Worm (Caenorhabditis elegans) whole organism, L4 larva: ENCODE measurements around the gene srt-28.

Experiments
- D1046.2 ChIP-seq: fragments of 200-800 bp; sonication (Bioruptor generic); IDR thresholded peaks from 2 replicates; pipeline ENCODE4 v1.3.6; 2022; ENCODE audit warnings: missing genetic modification characterization, missing compliant biosample characterization
- F26F4.8 ChIP-seq: fragments of 200-800 bp; sonication (Bioruptor generic); conservative IDR thresholded peaks from 2 replicates; pipeline ENCODE4 v1.3.6; 2022; ENCODE audit warnings: missing genetic modification characterization, missing compliant biosample characterization
- T26A8.4 ChIP-seq: fragments of 200-800 bp; sonication (Bioruptor generic); IDR thresholded peaks from 2 replicates; pipeline ENCODE4 v1.3.6; 2022; ENCODE audit warnings: missing genetic modification characterization, missing compliant biosample characterization
- Y105C5A.15 ChIP-seq: fragments of 200-800 bp; sonication (Bioruptor generic); IDR thresholded peaks from 2 replicates; pipeline ENCODE4 v1.3.6; 2022; ENCODE audit warnings: missing genetic modification characterization, missing compliant biosample characterization
- Y48G9A.11 ChIP-seq: fragments of 200-800 bp; sonication (Bioruptor generic); IDR thresholded peaks from 2 replicates; pipeline ENCODE4 v1.3.6; 2022; ENCODE audit warnings: missing genetic modification reagents, missing genetic modification characterization, missing compliant biosample characterization
- Y75B8A.6 ChIP-seq: fragments of 200-800 bp; sonication (Bioruptor generic); IDR thresholded peaks from 2 replicates; pipeline ENCODE4 v1.3.6; 2022; ENCODE audit warnings: missing genetic modification reagents, missing genetic modification characterization, missing compliant biosample characterization
- arid-1 ChIP-seq: fragments of 200-800 bp; sonication (Bioruptor generic); conservative IDR thresholded peaks from 2 replicates; pipeline ENCODE4 v1.3.6; 2022; ENCODE audit warnings: missing genetic modification reagents, missing genetic modification characterization, missing compliant biosample characterization
- attf-4 ChIP-seq: sonication (generic microtip); optimal IDR thresholded peaks from 3 replicates; lab custom pipeline; 2017; ENCODE audit warnings: missing biosample characterization, missing genetic modification characterization
- ceh-82 ChIP-seq: sonication (generic microtip); optimal IDR thresholded peaks from 2 replicates; lab custom pipeline; 2017; ENCODE audit warnings: missing biosample characterization, missing genetic modification characterization
- ctbp-1 ChIP-seq: fragments of 200-800 bp; sonication (Bioruptor generic); IDR thresholded peaks from 2 replicates; pipeline ENCODE4 v1.3.6; 2022; ENCODE audit warnings: missing genetic modification reagents, missing genetic modification characterization, missing compliant biosample characterization
- daf-16 ChIP-seq, 3 experiments: sonication (generic microtip); optimal IDR thresholded peaks; 2 replicates each; lab custom pipeline; 2016 to 2017; ENCODE audit warnings: missing genetic modification characterization in 3 of 3, missing genetic modification reagents in 3 of 3, mild to moderate bottlenecking in 2 of 3, missing compliant biosample characterization in 2 of 3, missing biosample characterization in 1 of 3, moderate library complexity in 1 of 3
- dmd-6 ChIP-seq: fragments of 200-800 bp; sonication (Bioruptor generic); IDR thresholded peaks from 2 replicates; pipeline ENCODE4 v1.3.6; 2022; ENCODE audit warnings: missing genetic modification reagents, missing genetic modification characterization, missing compliant biosample characterization
- dmd-8 ChIP-seq: fragments of 200-800 bp; sonication (Bioruptor generic); IDR thresholded peaks from 2 replicates; pipeline ENCODE4 v1.3.6; 2022; ENCODE audit warnings: missing genetic modification characterization, missing compliant biosample characterization
- dve-1 ChIP-seq: sonication (generic microtip); optimal IDR thresholded peaks from 2 replicates; lab custom pipeline; 2017; ENCODE audit warnings: antibody characterized with exemption, mild to moderate bottlenecking, missing genetic modification characterization, missing compliant biosample characterization; ENCODE audit not compliant: insufficient read depth
- egl-27 ChIP-seq: sonication (generic microtip); optimal IDR thresholded peaks from 3 replicates; lab custom pipeline; 2017; ENCODE audit warnings: missing biosample characterization, missing genetic modification reagents, missing genetic modification characterization
- egl-43 ChIP-seq: fragments of 200-800 bp; sonication (Bioruptor generic); IDR thresholded peaks from 2 replicates; pipeline ENCODE4 v1.3.6; 2022; ENCODE audit warnings: missing genetic modification reagents, missing genetic modification characterization, missing compliant biosample characterization
- fkh-10 ChIP-seq: fragments of 150-350 bp; optimal IDR thresholded peaks from 2 replicates; lab custom pipeline; 2014; ENCODE audit warnings: missing biosample characterization, missing genetic modification reagents, missing genetic modification characterization
- hlh-30 ChIP-seq: sonication (generic microtip); optimal IDR thresholded peaks from 2 replicates; lab custom pipeline; 2017; ENCODE audit warnings: antibody characterized with exemption, mild to moderate bottlenecking, missing genetic modification characterization, missing compliant biosample characterization; ENCODE audit not compliant: insufficient read depth
- hmg-1.1 ChIP-seq: fragments of 200-800 bp; sonication (Bioruptor generic); IDR thresholded peaks from 2 replicates; pipeline ENCODE4 v1.3.6; 2022; ENCODE audit warnings: missing genetic modification reagents, missing genetic modification characterization, missing compliant biosample characterization
- lin-1 ChIP-seq: fragments of 200-800 bp; sonication (Bioruptor generic); IDR thresholded peaks from 2 replicates; pipeline ENCODE4 v1.3.6; 2022; ENCODE audit warnings: missing genetic modification reagents, missing genetic modification characterization, missing compliant biosample characterization
- lin-13 ChIP-seq: fragments of 150-350 bp; optimal IDR thresholded peaks from 2 replicates; lab custom pipeline; 2014; ENCODE audit warnings: missing biosample characterization, missing genetic modification reagents, missing genetic modification characterization
- lin-15B ChIP-seq: fragments of 150-350 bp; sonication (generic microtip); optimal IDR thresholded peaks from 3 replicates; lab custom pipeline; 2014; ENCODE audit warnings: missing biosample characterization, missing genetic modification characterization
- lin-38 ChIP-seq: fragments of 200-800 bp; sonication (Bioruptor generic); IDR thresholded peaks from 2 replicates; pipeline ENCODE4 v1.3.6; 2022; ENCODE audit warnings: missing genetic modification reagents, missing genetic modification characterization, missing compliant biosample characterization
- lir-3 ChIP-seq: sonication (generic microtip); optimal IDR thresholded peaks from 2 replicates; lab custom pipeline; 2016; ENCODE audit warnings: mild to moderate bottlenecking, missing genetic modification characterization, missing compliant biosample characterization
- lsy-2 ChIP-seq, 2 experiments: fragments of 150-350 bp in 1 of 2; sonication (generic microtip) in 1 of 2; optimal IDR thresholded peaks; 2 replicates each; lab custom pipeline; 2014 to 2017; ENCODE audit warnings: missing biosample characterization in 2 of 2, missing genetic modification characterization in 2 of 2
- madf-5 ChIP-seq, 2 experiments: fragments of 200-800 bp; sonication (Bioruptor generic); IDR thresholded peaks; 2 replicates each; pipeline ENCODE4 v1.3.6; 2022; ENCODE audit warnings: missing compliant biosample characterization in 2 of 2, missing genetic modification characterization in 2 of 2
- madf-9 ChIP-seq: fragments of 200-800 bp; sonication (Bioruptor generic); conservative IDR thresholded peaks from 2 replicates; pipeline ENCODE4 v1.3.6; 2022; ENCODE audit warnings: missing genetic modification reagents, missing genetic modification characterization, missing compliant biosample characterization
- mdt-29 ChIP-seq: fragments of 200-800 bp; sonication (Bioruptor generic); IDR thresholded peaks from 2 replicates; pipeline ENCODE4 v1.3.6; 2022; ENCODE audit warnings: missing genetic modification reagents, missing genetic modification characterization, missing compliant biosample characterization
- mep-1 ChIP-seq: fragments of 150-350 bp; sonication (generic microtip); optimal IDR thresholded peaks from 3 replicates; lab custom pipeline; 2014; ENCODE audit warnings: missing biosample characterization, missing genetic modification characterization
- mes-2 ChIP-seq: sonication (generic microtip); optimal IDR thresholded peaks from 2 replicates; lab custom pipeline; 2016; ENCODE audit warnings: missing genotype, mild to moderate bottlenecking, missing genetic modification characterization, missing compliant biosample characterization; ENCODE audit not compliant: poor library complexity, severe bottlenecking
- mxl-3 ChIP-seq: fragments of 200-800 bp; sonication (Bioruptor generic); optimal IDR thresholded peaks from 2 replicates; lab custom pipeline; 2018; ENCODE audit warnings: mild to moderate bottlenecking, missing genetic modification characterization, missing compliant biosample characterization
- nhr-28 ChIP-seq: fragments of 150-350 bp; optimal IDR thresholded peaks from 2 replicates; lab custom pipeline; 2014; ENCODE audit warnings: missing biosample characterization, missing genetic modification characterization
- nhr-42 ChIP-seq: fragments of 200-800 bp; sonication (Bioruptor generic); IDR thresholded peaks from 2 replicates; pipeline ENCODE4 v1.3.6; 2022; ENCODE audit warnings: missing genetic modification characterization, missing compliant biosample characterization
- nhr-6 ChIP-seq: fragments of 150-350 bp; optimal IDR thresholded peaks from 2 replicates; lab custom pipeline; 2014; ENCODE audit warnings: missing biosample characterization, missing genetic modification characterization
- pha-4 ChIP-seq, 2 experiments: fragments of 150-350 bp in 1 of 2; fragments of 200-800 bp in 1 of 2; sonication (Bioruptor generic) in 1 of 2; IDR thresholded peaks in 1 of 2; optimal IDR thresholded peaks in 1 of 2; 2 replicates each; pipeline versions ENCODE4 v1.3.6 to Lab custom; 2014 to 2022; ENCODE audit warnings: missing genetic modification characterization in 2 of 2, missing genetic modification reagents in 2 of 2, missing biosample characterization in 1 of 2, missing compliant biosample characterization in 1 of 2
- php-3 ChIP-seq: fragments of 200-800 bp; sonication (Bioruptor generic); IDR thresholded peaks from 2 replicates; pipeline ENCODE4 v1.3.6; 2022; ENCODE audit warnings: missing genetic modification reagents, missing genetic modification characterization, missing compliant biosample characterization
- rbr-2 ChIP-seq: sonication (generic microtip); optimal IDR thresholded peaks from 2 replicates; lab custom pipeline; 2016; ENCODE audit warnings: missing genotype, missing genetic modification characterization, missing compliant biosample characterization
- set-16 ChIP-seq: fragments of 200-800 bp; sonication (Bioruptor generic); IDR thresholded peaks from 2 replicates; pipeline ENCODE4 v1.3.6; 2022; ENCODE audit warnings: missing genetic modification reagents, missing genetic modification characterization, missing compliant biosample characterization
- snpc-1.2 ChIP-seq: fragments of 200-800 bp; sonication (Bioruptor generic); IDR thresholded peaks from 2 replicates; pipeline ENCODE4 v1.3.6; 2022; ENCODE audit warnings: missing genetic modification reagents, missing genetic modification characterization, missing compliant biosample characterization
- unc-130 ChIP-seq: sonication (generic microtip); optimal IDR thresholded peaks from 2 replicates; lab custom pipeline; 2016; ENCODE audit warnings: missing genetic modification reagents, missing genetic modification characterization, missing compliant biosample characterization
- vab-7 ChIP-seq: fragments of 200-800 bp; sonication (Bioruptor generic); IDR thresholded peaks from 2 replicates; pipeline ENCODE4 v1.3.6; 2022; ENCODE audit warnings: missing genetic modification reagents, missing genetic modification characterization, missing compliant biosample characterization
- zfp-2 ChIP-seq: sonication (generic microtip); optimal IDR thresholded peaks from 2 replicates; lab custom pipeline; 2016; ENCODE audit warnings: mild to moderate bottlenecking, missing genetic modification characterization, missing compliant biosample characterization
- zfp-3 ChIP-seq: fragments of 200-800 bp; sonication (Bioruptor generic); conservative IDR thresholded peaks from 2 replicates; pipeline ENCODE4 v1.3.6; 2022; ENCODE audit warnings: missing genetic modification reagents, missing genetic modification characterization, missing compliant biosample characterization
- ztf-11 ChIP-seq: fragments of 150-350 bp; optimal IDR thresholded peaks from 2 replicates; lab custom pipeline; 2014; ENCODE audit warnings: missing biosample characterization, missing genetic modification characterization
- ztf-7 ChIP-seq: fragments of 150-350 bp; optimal IDR thresholded peaks from 2 replicates; lab custom pipeline; 2014; ENCODE audit warnings: missing biosample characterization, missing genetic modification characterization

The srt-28 gene

DNA sequence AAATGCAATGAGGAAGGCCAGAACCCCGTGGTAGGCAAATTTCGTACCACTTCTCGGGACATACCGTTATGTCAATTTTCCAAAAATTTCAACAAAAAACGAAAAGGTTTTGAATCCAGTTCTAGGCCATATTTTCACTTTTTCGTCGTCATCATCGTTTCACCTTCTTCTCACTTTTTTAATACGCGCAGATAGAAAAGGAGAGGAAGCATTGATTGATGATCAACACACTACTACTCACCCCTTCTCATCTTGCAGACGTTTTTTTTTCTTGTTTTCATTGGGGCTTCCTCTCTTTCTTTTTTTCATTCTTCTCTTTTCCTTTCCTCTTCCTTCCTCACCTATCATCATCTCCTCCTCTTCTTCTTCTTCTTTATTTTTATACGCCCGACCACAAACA is 37.7 kb downstream of the srt-28 start:
- TF ChIP-seq dve-1 (tag; lab: Kevin White, UChicago), result no peak
- no peak for TF ChIP-seq zfp-3 (GFP tag; lab: Robert Waterston, UW)
- TF ChIP-seq set-16 (GFP tag; lab: Robert Waterston, UW), result no peak
- peak; percentile 37 for TF ChIP-seq nhr-28 (tag; lab: Kevin White, UChicago)
- no peak for TF ChIP-seq pha-4 (GFP tag; IDR thresholded peaks at IDR 0.05; lab: Robert Waterston, UW)
- TF ChIP-seq pha-4 (tag; optimal IDR thresholded peaks at IDR 0.05; lab: Kevin White, UChicago), result no peak

DNA sequence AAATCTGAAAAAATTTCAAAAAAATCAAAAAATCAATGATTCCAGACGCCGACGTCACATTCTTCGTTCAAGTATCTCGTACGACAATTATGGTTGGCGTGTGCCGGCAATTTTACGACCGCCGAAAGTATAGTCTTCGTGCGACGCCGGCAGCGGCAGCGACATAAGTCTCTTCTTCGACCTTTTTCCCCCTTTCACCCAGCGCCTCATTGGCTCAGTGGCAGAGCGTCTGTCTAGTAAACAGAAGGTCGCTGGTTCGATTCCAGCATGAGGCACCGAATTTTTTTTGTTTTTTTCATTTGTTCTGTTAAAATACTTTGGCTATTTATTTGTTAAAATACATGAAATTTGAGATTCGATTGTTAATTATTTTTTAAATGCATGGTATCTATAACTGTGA is 39.6 kb downstream of the srt-28 start:
- TF ChIP-seq vab-7 (GFP tag; lab: Robert Waterston, UW) (peak; percentile 65), egl-43 (peak; percentile 85), pha-4 (GFP tag; IDR thresholded peaks at IDR 0.05; lab: Robert Waterston, UW) (peak; percentile 73), pha-4 (tag; optimal IDR thresholded peaks at IDR 0.05; lab: Kevin White, UChicago) (no peak), lin-13 (GFP tag; lab: Kevin White, UChicago) (peak; percentile 49), dve-1 (tag; lab: Kevin White, UChicago) (peak; percentile 30), D1046.2 (GFP tag; lab: Robert Waterston, UW) (0 out of 2 replicates have a peak, but pooled peaks have one; percentile 39), php-3 (peak; percentile 57; the same call in 1 of the 2 replicates), snpc-1.2 (peak; percentile 55; the same call in 1 of the 2 replicates), Y48G9A.11 (GFP tag; lab: Robert Waterston, UW) (peak; percentile 59; the same call in 1 of the 2 replicates), lin-15B (no peak), lsy-2 (tag; optimal IDR thresholded peaks at IDR 0.05; lab: Kevin White, UChicago) (peak in 1 of 2 experiments; percentile 55), dmd-8 (peak; percentile 75), mxl-3 (GFP tag; lab: Kevin White, UChicago) (peak; percentile 9), Y75B8A.6 (GFP tag; lab: Robert Waterston, UW) (0 out of 2 replicates have a peak, but pooled peaks have one; percentile 26), rbr-2 (tag; lab: Kevin White, UChicago) (peak; percentile 35), nhr-28 (tag; lab: Kevin White, UChicago) (peak; percentile 51), ceh-82 (no peak), lir-3 (no peak), madf-5 (GFP tag; IDR thresholded peaks at IDR 0.05; lab: Robert Waterston, UW) (peak in 1 of 2 experiments; percentile 79; a peak in 1 of 4 replicates), attf-4 (tag; lab: Kevin White, UChicago) (no peak), nhr-6 (tag; lab: Kevin White, UChicago) (no peak), zfp-2 (tag; lab: Kevin White, UChicago) (no peak), ztf-11 (tag; lab: Kevin White, UChicago) (no peak), unc-130 (GFP tag; lab: Kevin White, UChicago) (peak; percentile 34), egl-27 (tag; lab: Kevin White, UChicago) (no peak), daf-16 (GFP tag; optimal IDR thresholded peaks at IDR 0.05; lab: Kevin White, UChicago) (peak in 1 of 2 experiments; percentile 20), daf-16 (tag; optimal IDR thresholded peaks at IDR 0.05; lab: Kevin White, UChicago) (peak; percentile 85), nhr-42 (0 out of 2 replicates have a peak, but pooled peaks have one; percentile 21), lin-38 (peak; percentile 89), F26F4.8 (GFP tag; lab: Robert Waterston, UW) (0 out of 2 replicates have a peak, but pooled peaks have one; percentile 27), set-16 (GFP tag; lab: Robert Waterston, UW) (peak; percentile 48), hmg-1.1 (peak; percentile 55), mep-1 (tag; lab: Kevin White, UChicago) (peak; percentile 33), mes-2 (tag; lab: Kevin White, UChicago) (peak; percentile 61), arid-1 (peak; percentile 55; the same call in 1 of the 2 replicates), madf-9 (peak; percentile 44; the same call in 1 of the 2 replicates), ctbp-1 (GFP tag; lab: Robert Waterston, UW) (peak; percentile 51; the same call in 1 of the 2 replicates), mdt-29 (GFP tag; lab: Robert Waterston, UW) (peak; percentile 34; the same call in 1 of the 2 replicates), Y105C5A.15 (GFP tag; lab: Robert Waterston, UW) (0 out of 2 replicates have a peak, but pooled peaks have one; percentile 26), dmd-6 (peak; percentile 48), hlh-30 (tag; lab: Kevin White, UChicago) (peak; percentile 44), ztf-7 (tag; lab: Kevin White, UChicago) (no peak), fkh-10 (GFP tag; lab: Kevin White, UChicago) (no peak), T26A8.4 (0 out of 2 replicates have a peak, but pooled peaks have one; percentile 21), lin-1 (GFP tag; lab: Robert Waterston, UW) (peak; percentile 58; the same call in 1 of the 2 replicates)
